Fruit fly (Drosophila melanogaster) whole organism, pupa: ENCODE results near the gene Fancl.

ENCODE experiments used
- CG10348 ChIP-seq: fragments of 200-800 bp; sonication (Bioruptor generic); IDR thresholded peaks from 2 replicates; pipeline ENCODE4 v1.3.6; 2022; ENCODE audit warnings: missing biosample characterization, missing genetic modification characterization
- CG13204 ChIP-seq: fragments of 200-800 bp; sonication (Bioruptor generic); optimal IDR thresholded peaks from 2 replicates; lab custom pipeline; 2018; ENCODE audit warnings: missing biosample characterization, mild to moderate bottlenecking, missing genetic modification characterization, moderate library complexity
- CG14655 ChIP-seq: fragments of 200-800 bp; sonication (Bioruptor generic); optimal IDR thresholded peaks from 3 replicates; lab custom pipeline; 2017; ENCODE audit warnings: mild to moderate bottlenecking, missing biosample characterization, missing genetic modification reagents, missing genetic modification characterization
- CG15710 ChIP-seq: fragments of 200-800 bp; sonication (Bioruptor generic); optimal IDR thresholded peaks from 2 replicates; lab custom pipeline; 2018; ENCODE audit warnings: missing biosample characterization, mild to moderate bottlenecking, missing genetic modification characterization, moderate library complexity
- CG4496 ChIP-seq: fragments of 200-800 bp; sonication (Bioruptor generic); IDR thresholded peaks from 3 replicates; pipeline ENCODE4 v1.3.6; 2022; ENCODE audit warnings: missing biosample characterization, missing genetic modification characterization
- CG8159 ChIP-seq: fragments of 200-800 bp; sonication (Bioruptor generic); optimal IDR thresholded peaks from 3 replicates; lab custom pipeline; 2018; ENCODE audit warnings: missing biosample characterization, mild to moderate bottlenecking, missing genetic modification characterization, moderate library complexity
- CG8301 ChIP-seq: fragments of 200-800 bp; sonication (Bioruptor generic); optimal IDR thresholded peaks from 2 replicates; lab custom pipeline; 2018; ENCODE audit warnings: missing biosample characterization, mild to moderate bottlenecking, missing genetic modification characterization
- Ets98B ChIP-seq: fragments of 200-800 bp; sonication (Bioruptor generic); IDR thresholded peaks from 2 replicates; pipeline ENCODE4 v1.3.6; 2022; ENCODE audit warnings: missing biosample characterization, missing genetic modification characterization
- Pif1A ChIP-seq: fragments of 200-800 bp; sonication (Bioruptor generic); optimal IDR thresholded peaks from 3 replicates; lab custom pipeline; 2016; ENCODE audit warnings: missing biosample characterization, missing genetic modification characterization
- Snoo ChIP-seq: fragments of 200-800 bp; sonication (Bioruptor generic); optimal IDR thresholded peaks from 3 replicates; lab custom pipeline; 2017; ENCODE audit warnings: missing biosample characterization, mild to moderate bottlenecking, missing genetic modification characterization, inconsistent platforms
- fd96Ca ChIP-seq: fragments of 200-800 bp; sonication (Bioruptor generic); IDR thresholded peaks from 3 replicates; pipeline ENCODE4 v1.3.6; 2022; ENCODE audit warnings: missing biosample characterization, missing genetic modification characterization
- gl ChIP-seq: fragments of 200-800 bp; sonication (Bioruptor generic); optimal IDR thresholded peaks from 2 replicates; lab custom pipeline; 2018; ENCODE audit warnings: missing biosample characterization, mild to moderate bottlenecking, missing genetic modification characterization

- TF ChIP-seq CG15710 (tag; lab: Kevin White, UChicago) (no peak), CG13204 (GFP tag; lab: Kevin White, UChicago) (no peak), gl (no peak), fd96Ca (GFP tag; lab: Robert Waterston, UW) (no peak), CG8159 (tag; lab: Kevin White, UChicago) (no peak), CG10348 (GFP tag; lab: Robert Waterston, UW) (no peak), Ets98B (no peak), CG4496 (GFP tag; lab: Robert Waterston, UW) (no peak), Pif1A (GFP tag; lab: Kevin White, UChicago) (no peak), CG14655 (GFP tag; lab: Kevin White, UChicago) (no peak), Snoo (tag; lab: Kevin White, UChicago) (no peak), CG8301 (no peak)
These were observed 890 bp upstream of the Fancl start for dm6 chr3R:10053559-10053958.
